Worm (Caenorhabditis elegans) whole organism, early embryonic: ENCODE measurements around the gene C07G1.7.

Source experiments
- F13C5.2 ChIP-seq: sonication (generic microtip); optimal IDR thresholded peaks from 2 replicates; lab custom pipeline; 2017; ENCODE audit warnings: mild to moderate bottlenecking, missing genetic modification characterization, inconsistent platforms, missing compliant biosample characterization
- aly-1 ChIP-seq: sonication (generic microtip); optimal IDR thresholded peaks from 2 replicates; lab custom pipeline; 2016; ENCODE audit warnings: missing genetic modification characterization, missing compliant biosample characterization
- ama-1 ChIP-seq: fragments of 150-350 bp; optimal IDR thresholded peaks from 2 replicates; lab custom pipeline; 2014
- ceh-13 ChIP-seq: fragments of 200-800 bp; sonication (Bioruptor generic); optimal IDR thresholded peaks from 2 replicates; lab custom pipeline; 2018; ENCODE audit warnings: mild to moderate bottlenecking, missing genetic modification characterization, missing compliant biosample characterization
- ceh-36 ChIP-seq: sonication (generic microtip); optimal IDR thresholded peaks from 2 replicates; lab custom pipeline; 2016; ENCODE audit warnings: missing genetic modification characterization, inconsistent platforms, missing compliant biosample characterization
- flt-1 ChIP-seq: fragments of 200-800 bp; sonication (Bioruptor generic); IDR thresholded peaks from 2 replicates; pipeline ENCODE4 v1.3.6; 2022; ENCODE audit warnings: missing genetic modification characterization, missing compliant biosample characterization
- pes-1 ChIP-seq: fragments of 200-800 bp; sonication (Bioruptor generic); IDR thresholded peaks from 2 replicates; pipeline ENCODE4 v1.3.6; 2022; ENCODE audit warnings: missing genetic modification reagents, missing genetic modification characterization, missing compliant biosample characterization
- scrt-1 ChIP-seq: fragments of 200-800 bp; sonication (Bioruptor generic); IDR thresholded peaks from 2 replicates; pipeline ENCODE4 v1.3.6; 2022; ENCODE audit warnings: missing genetic modification characterization, missing compliant biosample characterization
- sea-1 ChIP-seq: fragments of 200-800 bp; sonication (Bioruptor generic); conservative IDR thresholded peaks from 2 replicates; pipeline ENCODE4 v1.3.6; 2022; ENCODE audit warnings: missing genetic modification characterization, missing compliant biosample characterization
- tbx-11 ChIP-seq: fragments of 200-800 bp; sonication (Bioruptor generic); IDR thresholded peaks from 2 replicates; pipeline ENCODE4 v1.3.6; 2022; ENCODE audit warnings: missing genetic modification characterization, missing compliant biosample characterization
- tbx-37 ChIP-seq: fragments of 200-800 bp; sonication (Bioruptor generic); conservative IDR thresholded peaks from 2 replicates; pipeline ENCODE4 v1.3.6; 2022; ENCODE audit warnings: missing genetic modification reagents, missing genetic modification characterization, missing compliant biosample characterization
- tra-4 ChIP-seq: sonication (generic microtip); optimal IDR thresholded peaks from 2 replicates; lab custom pipeline; 2017; ENCODE audit warnings: missing genetic modification characterization, missing compliant biosample characterization

DNA sequence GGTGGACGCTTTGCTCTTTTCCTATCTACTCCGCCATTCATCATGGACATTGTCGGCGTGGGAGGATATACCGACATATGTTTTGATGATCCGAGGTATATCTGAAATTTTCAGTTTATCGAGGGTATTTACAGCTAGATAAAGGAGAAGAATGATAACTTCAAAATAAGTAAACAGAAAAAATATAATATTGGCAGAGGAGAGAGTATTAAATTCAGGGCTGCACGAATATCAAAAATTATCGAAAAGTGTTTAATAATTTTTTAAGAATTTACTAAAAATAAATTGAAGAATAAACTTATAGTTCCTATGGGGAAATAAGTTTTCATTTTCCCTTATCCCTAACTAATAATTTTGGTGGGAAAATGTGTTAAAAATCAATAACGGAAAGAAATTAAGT lies 12.8 kb downstream of the C07G1.7 start, which contains the start of gene wsp-1:
- TF ChIP-seq ama-1 (lab: Kevin White, UChicago) (no peak), F13C5.2 (tag; lab: Kevin White, UChicago) (no peak), flt-1 (GFP tag; lab: Robert Waterston, UW) (no peak), sea-1 (GFP tag; lab: Robert Waterston, UW) (no peak), tra-4 (tag; lab: Kevin White, UChicago) (no peak), ceh-13 (GFP tag; lab: Kevin White, UChicago) (no peak), tbx-11 (no peak), tbx-37 (no peak), scrt-1 (GFP tag; lab: Robert Waterston, UW) (no peak), aly-1 (tag; lab: Kevin White, UChicago) (no peak), pes-1 (GFP tag; lab: Robert Waterston, UW) (no peak), ceh-36 (tag; lab: Kevin White, UChicago) (no peak)
